Fruit fly (Drosophila melanogaster) S2 (cell line): ENCODE data around the gene CG3517.

Source experiments
- CG8478 ChIP-seq: fragments of >200 bp; optimal IDR thresholded peaks from 2 replicates; lab custom pipeline; 2018
- CTCF ChIP-seq, 2 experiments: fragments of >200 bp; optimal IDR thresholded peaks; 2 replicates each; lab custom pipeline; 2018

DNA sequence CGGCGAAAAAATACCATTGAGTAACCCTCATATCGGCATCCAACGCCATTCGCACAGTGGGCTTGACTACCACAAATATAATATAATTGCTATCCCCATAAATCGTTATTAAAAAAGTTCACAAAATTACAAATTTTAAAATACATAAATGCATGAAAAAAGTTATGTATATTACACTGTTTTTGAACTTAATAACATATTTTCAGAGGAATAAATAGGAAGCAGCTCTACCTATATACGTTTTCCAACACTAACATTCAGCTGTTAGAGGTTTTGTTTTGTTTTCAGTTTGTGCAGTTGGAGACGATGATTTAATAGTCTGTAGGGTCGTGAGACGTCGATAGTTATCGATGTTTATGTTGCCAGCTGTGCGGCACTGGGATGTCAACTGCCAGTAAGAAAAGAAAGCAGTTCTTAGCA lies 21.9 kb downstream of the CG3517 start, which contains the start of the genes Ino80 and Aptx:
- TF ChIP-seq CG8478 (lab: Kevin White, UChicago) (no peak), CTCF (optimal IDR thresholded peaks at IDR 0.05; lab: Kevin White, UChicago) (no peak)
